Worm (Caenorhabditis elegans) whole organism, L2 larva: ENCODE data around the gene aipr-1.

Experiments used
- ZK546.5 ChIP-seq: sonication (generic microtip); optimal IDR thresholded peaks from 2 replicates; lab custom pipeline; 2017; ENCODE audit warnings: missing biosample characterization, missing genetic modification characterization
- aly-2 ChIP-seq: fragments of 150-350 bp; optimal IDR thresholded peaks from 2 replicates; lab custom pipeline; 2014; ENCODE audit warnings: missing biosample characterization, missing genetic modification characterization
- ceh-82 ChIP-seq: fragments of 150-350 bp; optimal IDR thresholded peaks from 2 replicates; lab custom pipeline; 2014; ENCODE audit warnings: missing biosample characterization, missing genetic modification characterization
- egl-27 ChIP-seq: sonication (generic microtip); optimal IDR thresholded peaks from 3 replicates; lab custom pipeline; 2017; ENCODE audit warnings: missing biosample characterization, missing genetic modification reagents, missing genetic modification characterization
- mdl-1 ChIP-seq, 2 experiments: fragments of 150-350 bp in 1 of 2; sonication (generic microtip) in 1 of 2; optimal IDR thresholded peaks; 2 replicates each; lab custom pipeline; 2017; ENCODE audit warnings: missing biosample characterization in 2 of 2, missing genetic modification characterization in 2 of 2
- nhr-12 ChIP-seq: fragments of 150-350 bp; optimal IDR thresholded peaks from 2 replicates; lab custom pipeline; 2014; ENCODE audit warnings: missing biosample characterization, missing genetic modification characterization
- nhr-6 ChIP-seq: fragments of 150-350 bp; optimal IDR thresholded peaks from 2 replicates; lab custom pipeline; 2014; ENCODE audit warnings: missing biosample characterization, missing genetic modification characterization
- skn-1 ChIP-seq: sonication (generic microtip); optimal IDR thresholded peaks from 2 replicates; lab custom pipeline; 2017; ENCODE audit warnings: missing biosample characterization, missing genetic modification characterization
- snpc-4 ChIP-seq: fragments of 150-350 bp; optimal IDR thresholded peaks from 2 replicates; lab custom pipeline; 2014; ENCODE audit warnings: missing biosample characterization, missing genetic modification characterization
- unc-39 ChIP-seq: fragments of 150-350 bp; optimal IDR thresholded peaks from 2 replicates; lab custom pipeline; 2014; ENCODE audit warnings: missing biosample characterization, missing genetic modification characterization
- ztf-4 ChIP-seq: fragments of 150-350 bp; optimal IDR thresholded peaks from 2 replicates; lab custom pipeline; 2014; ENCODE audit warnings: missing biosample characterization, missing genetic modification characterization

DNA sequence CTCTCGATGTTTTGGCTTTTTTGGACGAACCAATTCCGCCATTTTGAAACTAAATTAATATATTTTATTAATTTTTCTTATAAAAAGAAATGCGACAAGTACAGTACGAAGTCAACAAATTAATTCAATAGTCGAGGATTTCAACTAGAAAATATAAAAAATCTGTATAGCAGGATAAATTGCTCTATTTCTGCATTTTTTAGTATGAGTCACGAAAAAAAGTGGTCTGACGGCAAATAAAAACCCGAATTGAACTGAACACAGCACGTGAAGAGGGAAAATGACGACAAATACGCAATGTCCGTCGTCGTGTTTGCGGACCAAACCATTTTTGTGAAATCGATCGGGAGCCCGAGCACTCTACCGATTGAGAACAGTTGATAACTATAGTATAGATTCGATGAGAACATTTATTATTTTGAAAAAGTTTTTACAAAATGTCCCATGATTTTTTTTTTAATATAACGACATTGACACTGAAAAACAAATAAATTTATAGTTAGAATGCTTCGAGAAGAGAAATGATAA, 15.3 kb upstream of the aipr-1 start, which contains the start of gene epg-5:
- TF ChIP-seq nhr-12 (no peak), snpc-4 (tag; lab: Kevin White, UChicago) (no peak), ceh-82 (tag; lab: Kevin White, UChicago) (no peak), egl-27 (tag; lab: Kevin White, UChicago) (no peak), nhr-6 (tag; lab: Kevin White, UChicago) (no peak), unc-39 (tag; lab: Kevin White, UChicago) (no peak), mdl-1 (tag; optimal IDR thresholded peaks at IDR 0.05; lab: Kevin White, UChicago) (peak in 1 of 2 experiments; percentile 19), skn-1 (no peak), aly-2 (tag; lab: Kevin White, UChicago) (no peak), ZK546.5 (no peak), ztf-4 (tag; lab: Kevin White, UChicago) (no peak)
